Worm (Caenorhabditis elegans) whole organism, L1 larva: ENCODE results near the gene F44F4.3.

ENCODE experiments used
- Y116A8C.19 ChIP-seq: sonication (generic microtip); optimal IDR thresholded peaks from 2 replicates; lab custom pipeline; 2016; ENCODE audit warnings: missing compliant biosample characterization, missing genetic modification characterization, borderline replicate concordance
- aha-1 ChIP-seq: fragments of 150-350 bp; optimal IDR thresholded peaks from 2 replicates; lab custom pipeline; 2014; ENCODE audit warnings: missing biosample characterization, missing genetic modification characterization
- blmp-1 ChIP-seq: fragments of 150-350 bp; optimal IDR thresholded peaks from 2 replicates; lab custom pipeline; 2014; ENCODE audit warnings: missing biosample characterization, missing genetic modification characterization
- efl-3 ChIP-seq: fragments of 200-800 bp; sonication (Bioruptor generic); optimal IDR thresholded peaks from 2 replicates; lab custom pipeline; 2018; ENCODE audit warnings: mild to moderate bottlenecking, missing genetic modification characterization, missing compliant biosample characterization
- lir-3 ChIP-seq: sonication (generic microtip); optimal IDR thresholded peaks from 2 replicates; lab custom pipeline; 2016; ENCODE audit warnings: mild to moderate bottlenecking, missing genetic modification characterization, moderate library complexity, missing compliant biosample characterization; ENCODE audit not compliant: poor library complexity
- nhr-47 ChIP-seq: sonication (generic microtip); optimal IDR thresholded peaks from 2 replicates; lab custom pipeline; 2016; ENCODE audit warnings: mild to moderate bottlenecking, missing genetic modification characterization, moderate library complexity, missing compliant biosample characterization
- nhr-84 ChIP-seq: sonication (generic microtip); optimal IDR thresholded peaks from 2 replicates; lab custom pipeline; 2017; ENCODE audit warnings: missing biosample characterization, missing genetic modification characterization
- pag-3 ChIP-seq: sonication (generic microtip); optimal IDR thresholded peaks from 2 replicates; lab custom pipeline; 2017; ENCODE audit warnings: missing genetic modification characterization, mild to moderate bottlenecking, missing compliant biosample characterization, antibody characterized with exemption, borderline replicate concordance; ENCODE audit not compliant: insufficient read depth
- sox-4 ChIP-seq: sonication (generic microtip); optimal IDR thresholded peaks from 2 replicates; lab custom pipeline; 2016; ENCODE audit warnings: missing genetic modification characterization, missing compliant biosample characterization
- unc-130 ChIP-seq: fragments of 150-350 bp; optimal IDR thresholded peaks from 2 replicates; lab custom pipeline; 2017; ENCODE audit warnings: missing biosample characterization, missing genetic modification characterization, inconsistent platforms

DNA sequence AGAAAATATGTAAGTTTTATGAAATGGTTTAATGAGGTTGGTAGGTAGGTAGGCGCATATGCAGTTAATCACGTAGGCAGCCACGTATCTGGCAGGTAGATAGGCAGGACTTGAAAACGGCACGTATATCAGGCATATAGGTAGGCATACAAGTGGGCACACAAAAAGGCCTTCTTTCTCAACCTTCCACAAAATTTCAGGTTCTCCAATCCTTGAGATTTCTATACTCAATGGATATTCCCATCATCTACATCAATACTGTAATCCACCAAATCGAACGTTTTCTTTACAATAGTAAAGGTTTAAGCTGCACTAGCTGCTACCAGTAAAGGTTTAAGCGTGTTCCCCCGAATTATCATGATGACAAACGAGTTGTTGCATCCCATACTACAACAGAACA lies 46.6 kb upstream of the F44F4.3 start:
- TF ChIP-seq sox-4 (tag; lab: Kevin White, UChicago) (no peak), unc-130 (tag; lab: Kevin White, UChicago) (no peak), Y116A8C.19 (tag; lab: Kevin White, UChicago) (no peak), efl-3 (GFP tag; lab: Kevin White, UChicago) (no peak), blmp-1 (tag; lab: Kevin White, UChicago) (no peak), lir-3 (tag; lab: Kevin White, UChicago) (no peak), pag-3 (tag; lab: Kevin White, UChicago) (no peak), aha-1 (tag; lab: Kevin White, UChicago) (no peak), nhr-47 (tag; lab: Kevin White, UChicago) (no peak), nhr-84 (tag; lab: Kevin White, UChicago) (no peak)
